ENCODE assay signal across 1 worm cellular context in the genomic region with DNA sequence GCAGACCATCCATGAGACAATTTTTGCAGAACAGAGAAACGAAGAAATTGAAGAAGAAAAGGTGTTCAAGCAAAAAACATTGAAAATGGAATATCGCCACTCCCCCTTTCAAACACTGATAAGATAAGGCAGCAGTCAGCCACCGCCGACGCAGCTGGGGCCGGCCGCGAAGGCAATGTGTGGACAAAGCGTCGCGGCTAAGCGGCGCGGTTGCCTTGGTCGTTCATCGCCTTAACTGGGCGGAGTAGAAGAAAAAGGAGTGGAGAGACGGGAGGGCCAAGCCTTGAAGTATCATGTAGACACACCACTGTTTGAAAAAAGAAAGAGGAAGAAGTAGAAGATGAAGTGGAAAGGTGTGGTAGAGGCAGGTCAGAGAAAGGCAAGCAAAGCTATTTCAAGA.
TF ChIP-seq lines count a peak whose summit lies in the region.

No protein-coding gene starts in this region.

TF ChIP-seq in whole organism, L4 larva, 104 proteins besides CTCF, POLR2A, EP300 and RAD21 (continued from another document):
- TF ChIP-seq ctbp-1 (GFP tag; IDR thresholded peaks at IDR 0.05; lab: Robert Waterston, UW) = 0 out of 2 replicates have a peak, but pooled peaks have one; percentile 14
- 0 out of 2 replicates have a peak, but pooled peaks have one; percentile 28 for TF ChIP-seq tra-1 (GFP tag; IDR thresholded peaks at IDR 0.05; lab: Robert Waterston, UW)
- TF ChIP-seq ama-1 (optimal IDR thresholded peaks at IDR 0.05; lab: Kevin White, UChicago) = peak; percentile 4
- TF ChIP-seq nhr-77 (tag; optimal IDR thresholded peaks at IDR 0.05; lab: Kevin White, UChicago) = peak; percentile 8
- TF ChIP-seq aly-2 (tag; optimal IDR thresholded peaks at IDR 0.05; lab: Kevin White, UChicago) = no peak
- peak; percentile 83 for TF ChIP-seq set-16 (GFP tag; IDR thresholded peaks at IDR 0.05; lab: Robert Waterston, UW)
- peak; percentile 97 for TF ChIP-seq mxl-3 (GFP tag; optimal IDR thresholded peaks at IDR 0.05; lab: Kevin White, UChicago)
- peak; percentile 61 for TF ChIP-seq nhr-28 (tag; optimal IDR thresholded peaks at IDR 0.05; lab: Kevin White, UChicago)
- TF ChIP-seq mep-1 (tag; optimal IDR thresholded peaks at IDR 0.05; lab: Kevin White, UChicago) = peak; percentile 23
- no peak for TF ChIP-seq F26F4.8 (GFP tag; conservative IDR thresholded peaks at IDR 0.05; lab: Robert Waterston, UW)
- TF ChIP-seq unc-62 (GFP tag; optimal IDR thresholded peaks at IDR 0.05 in 1 of 2; lab: Kevin White, UChicago) = no peak
- TF ChIP-seq unc-62 (tag; optimal IDR thresholded peaks at IDR 0.05; lab: Kevin White, UChicago) = no peak
- TF ChIP-seq zfp-2 (tag; optimal IDR thresholded peaks at IDR 0.05; lab: Kevin White, UChicago) = no peak
- TF ChIP-seq mes-2 (tag; optimal IDR thresholded peaks at IDR 0.05; lab: Kevin White, UChicago; ENCODE audit: poor library complexity, severe bottlenecking) = peak; percentile 11
- peak; percentile 50; the same call in 1 of the 2 replicates for TF ChIP-seq hmg-1.1 (GFP tag; IDR thresholded peaks at IDR 0.05; lab: Robert Waterston, UW)
- TF ChIP-seq pha-4 (GFP tag; IDR thresholded peaks at IDR 0.05; lab: Robert Waterston, UW) = no peak
- TF ChIP-seq pha-4 (tag; optimal IDR thresholded peaks at IDR 0.05; lab: Kevin White, UChicago) = no peak
- TF ChIP-seq hif-1 (tag; optimal IDR thresholded peaks at IDR 0.05; lab: Kevin White, UChicago) = no peak
- TF ChIP-seq daf-19 (GFP tag; conservative IDR thresholded peaks at IDR 0.05; lab: Robert Waterston, UW) = no peak
- TF ChIP-seq mxl-2 (GFP tag; conservative IDR thresholded peaks at IDR 0.05; lab: Robert Waterston, UW) = no peak
- TF ChIP-seq egl-27 (tag; optimal IDR thresholded peaks at IDR 0.05; lab: Kevin White, UChicago) = no peak
- TF ChIP-seq daf-16 (GFP tag; optimal IDR thresholded peaks at IDR 0.05; lab: Kevin White, UChicago) = no peak
- peak; percentile 55 for TF ChIP-seq daf-16 (tag; optimal IDR thresholded peaks at IDR 0.05; lab: Kevin White, UChicago)
- peak; percentile 59 for TF ChIP-seq dmd-6 (GFP tag; IDR thresholded peaks at IDR 0.05; lab: Robert Waterston, UW)
